Worm (Caenorhabditis elegans): ENCODE results near the gene K09E2.1.

The K09E2.1 gene

DNA sequence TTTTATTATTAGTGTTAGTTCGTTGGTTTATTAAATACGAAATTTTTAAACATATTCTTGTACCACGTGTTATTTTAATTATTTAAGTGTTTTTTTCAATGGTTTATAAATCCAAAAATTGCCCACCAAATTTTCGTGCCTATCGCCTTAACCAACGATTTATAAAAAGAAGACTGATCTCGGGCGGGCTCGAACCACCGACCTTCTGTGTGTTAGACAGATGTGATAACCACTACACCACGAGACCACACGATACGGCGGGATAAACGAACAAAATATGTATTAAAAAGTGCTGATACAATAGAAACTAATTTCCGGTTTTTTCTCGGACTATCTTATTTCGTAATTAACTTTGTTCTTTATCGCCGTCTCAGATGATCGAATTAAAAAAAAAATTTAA lies 31.2 kb upstream of the K09E2.1 start (continued):
- TF ChIP-seq F57A8.1 (GFP tag; optimal IDR thresholded peaks at IDR 0.05) = no peak
- TF ChIP-seq hlh-26 (GFP tag; conservative IDR thresholded peaks at IDR 0.05) = no peak
- TF ChIP-seq hmg-20 (GFP tag; IDR thresholded peaks at IDR 0.05) = peak; percentile 56; the same call in 1 of the 2 replicates
- TF ChIP-seq zim-3 (tag; optimal IDR thresholded peaks at IDR 0.05) = peak; percentile 36
- TF ChIP-seq madf-10 (tag; optimal IDR thresholded peaks at IDR 0.05) = peak; percentile 43
- peak; percentile 84 for TF ChIP-seq B0261.1 (tag; optimal IDR thresholded peaks at IDR 0.05)
- peak; percentile 64 for TF ChIP-seq hmg-1.2 (GFP tag; IDR thresholded peaks at IDR 0.05)
- TF ChIP-seq Y53G8AR.9 (GFP tag; conservative IDR thresholded peaks at IDR 0.05) = no peak
- no peak for TF ChIP-seq attf-5 (GFP tag; optimal IDR thresholded peaks at IDR 0.05)
- TF ChIP-seq ZK185.1 (tag; optimal IDR thresholded peaks at IDR 0.05; ENCODE audit: poor library complexity, severe bottlenecking) = peak; percentile 39
- peak; percentile 13 for TF ChIP-seq efl-1 (GFP tag; optimal IDR thresholded peaks at IDR 0.05)
- TF ChIP-seq nhr-120 (GFP tag; IDR thresholded peaks at IDR 0.05) = no peak
- no peak for TF ChIP-seq ztf-6 (GFP tag; IDR thresholded peaks at IDR 0.05)
- peak; percentile 86 for TF ChIP-seq D2030.7 (GFP tag; IDR thresholded peaks at IDR 0.05)
- peak; percentile 10 for TF ChIP-seq mes-4 (tag; optimal IDR thresholded peaks at IDR 0.05)
- peak; percentile 73 for TF ChIP-seq him-1 (tag; optimal IDR thresholded peaks at IDR 0.05)
- TF ChIP-seq tbp1 (GFP tag; optimal IDR thresholded peaks at IDR 0.05) = peak; percentile 89
- 0 out of 2 replicates have a peak, but pooled peaks have one; percentile 55 for TF ChIP-seq egl-44 (GFP tag; IDR thresholded peaks at IDR 0.05)
- TF ChIP-seq Y53F4B.3 (GFP tag; IDR thresholded peaks at IDR 0.05) = no peak
- no peak for TF ChIP-seq B0336.3 (GFP tag; IDR thresholded peaks at IDR 0.05)
- TF ChIP-seq rcor-1 (GFP tag; IDR thresholded peaks at IDR 0.05) = peak; percentile 66
- peak; percentile 53 for TF ChIP-seq ceh-27 (GFP tag; optimal IDR thresholded peaks at IDR 0.05)
- no peak for TF ChIP-seq tlf-1 (GFP tag; optimal IDR thresholded peaks at IDR 0.05)
- peak; percentile 77 for TF ChIP-seq snpc-4 (GFP tag; optimal IDR thresholded peaks at IDR 0.05)
- peak in 2 of 4 experiments; percentile 25 to 76 for TF ChIP-seq snpc-4 (tag; optimal IDR thresholded peaks at IDR 0.05)
- TF ChIP-seq akir-1 (GFP tag; optimal IDR thresholded peaks at IDR 0.05) = no peak
- TF ChIP-seq T26A5.8 (tag; optimal IDR thresholded peaks at IDR 0.05) = peak; percentile 50
- no peak for TF ChIP-seq F22D6.2 (tag; optimal IDR thresholded peaks at IDR 0.05)
- no peak for TF ChIP-seq snpc-1.1 (tag; optimal IDR thresholded peaks at IDR 0.05; ENCODE audit: insufficient read depth)
- TF ChIP-seq atf-7 (tag; optimal IDR thresholded peaks at IDR 0.05) = no peak
- TF ChIP-seq attf-6 (GFP tag; IDR thresholded peaks at IDR 0.05) = peak; percentile 72; the same call in 1 of the 2 replicates
- TF ChIP-seq sea-2 (GFP tag; IDR thresholded peaks at IDR 0.05) = no peak
- TF ChIP-seq let-526 (GFP tag; IDR thresholded peaks at IDR 0.05) = no peak
- TF ChIP-seq mel-28 (tag; optimal IDR thresholded peaks at IDR 0.05; ENCODE audit: borderline replicate concordance) = no peak
- 0 out of 2 replicates have a peak, but pooled peaks have one; percentile 32 for TF ChIP-seq ceh-40 (GFP tag; IDR thresholded peaks at IDR 0.05)
- TF ChIP-seq snpc-1.3 (tag; optimal IDR thresholded peaks at IDR 0.05; ENCODE audit: insufficient read depth) = peak; percentile 72
- TF ChIP-seq repo-1 (tag; optimal IDR thresholded peaks at IDR 0.05) = peak; percentile 49
- peak; percentile 31 for TF ChIP-seq somi-1 (GFP tag; optimal IDR thresholded peaks at IDR 0.05)
- no peak for TF ChIP-seq F55B11.4 (tag; optimal IDR thresholded peaks at IDR 0.05; ENCODE audit: borderline replicate concordance, insufficient read depth)
- TF ChIP-seq sdz-38 (tag; optimal IDR thresholded peaks at IDR 0.05) = no peak
- peak; percentile 54 for TF ChIP-seq ztf-18 (tag; optimal IDR thresholded peaks at IDR 0.05)
- TF ChIP-seq Y79H2A.3 (GFP tag; conservative IDR thresholded peaks at IDR 0.05) = no peak
- no peak for TF ChIP-seq Y95B8A.8 (GFP tag; IDR thresholded peaks at IDR 0.05)
- no peak for TF ChIP-seq unc-62 (GFP tag; optimal IDR thresholded peaks at IDR 0.05)
- no peak for TF ChIP-seq F57C9.4 (tag; optimal IDR thresholded peaks at IDR 0.05)

Measured in whole organism, young adult.